Worm (Caenorhabditis elegans): ENCODE results near the gene F53F4.15.

The F53F4.15 gene

DNA sequence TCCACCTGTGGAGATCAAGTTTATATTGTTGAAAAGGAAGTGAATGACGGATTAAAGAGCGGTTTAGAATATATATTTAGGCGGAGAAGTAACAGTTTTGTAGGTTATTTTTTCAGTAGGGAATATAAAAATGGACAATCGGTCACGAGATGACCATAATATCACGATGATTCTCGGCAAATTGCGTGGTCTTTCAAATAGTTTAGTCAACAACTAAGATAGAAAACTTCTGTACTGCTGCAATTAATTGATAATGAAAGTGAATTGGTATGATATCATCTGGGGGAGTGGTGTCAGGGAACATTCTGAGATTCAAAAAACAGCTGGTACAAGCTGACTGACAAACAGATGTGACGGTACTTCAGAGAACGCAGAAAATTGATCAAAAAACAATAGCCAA lies 12.3 kb upstream of the F53F4.15 start (continued):
- no peak for TF ChIP-seq ceh-63 (GFP tag; optimal IDR thresholded peaks at IDR 0.05)
- peak; percentile 81 for TF ChIP-seq blmp-1 (tag; optimal IDR thresholded peaks at IDR 0.05)
- no peak for TF ChIP-seq hlh-17 (GFP tag; optimal IDR thresholded peaks at IDR 0.05; ENCODE audit: borderline replicate concordance)
- no peak for TF ChIP-seq Y116A8C.19 (tag; optimal IDR thresholded peaks at IDR 0.05; ENCODE audit: borderline replicate concordance)
- TF ChIP-seq efl-3 (GFP tag; optimal IDR thresholded peaks at IDR 0.05) = no peak
- no peak for TF ChIP-seq sptf-1 (tag; optimal IDR thresholded peaks at IDR 0.05)
- peak; percentile 45 for TF ChIP-seq vab-15 (tag; optimal IDR thresholded peaks at IDR 0.05)
- TF ChIP-seq C16A3.4 (tag; optimal IDR thresholded peaks at IDR 0.05) = no peak
- no peak for TF ChIP-seq jun-1 (tag; optimal IDR thresholded peaks at IDR 0.05)
- no peak for TF ChIP-seq mab-9 (GFP tag; IDR thresholded peaks at IDR 0.05)
- TF ChIP-seq fos-1 (tag; optimal IDR thresholded peaks at IDR 0.05) = no peak
- peak; percentile 62 for TF ChIP-seq nhr-20 (tag; optimal IDR thresholded peaks at IDR 0.05)
- TF ChIP-seq ets-5 (GFP tag; IDR thresholded peaks at IDR 0.05) = no peak
- peak in 1 of 2 experiments; percentile 42 for TF ChIP-seq lin-35 (GFP tag; optimal IDR thresholded peaks at IDR 0.05)
- TF ChIP-seq ama-1 (optimal IDR thresholded peaks at IDR 0.05) = no peak
- no peak for TF ChIP-seq fkh-8 (tag; optimal IDR thresholded peaks at IDR 0.05)
- TF ChIP-seq nhr-85 (tag) = peak; percentile 92
- TF ChIP-seq zip-4 (GFP tag; optimal IDR thresholded peaks at IDR 0.05) = no peak
- TF ChIP-seq ceh-82 (tag; optimal IDR thresholded peaks at IDR 0.05) = no peak
- TF ChIP-seq efl-1 (optimal IDR thresholded peaks at IDR 0.05) = no peak
- no peak for TF ChIP-seq efl-1 (GFP tag; optimal IDR thresholded peaks at IDR 0.05 in 1 of 2)
- no peak for TF ChIP-seq swsn-7 (tag; optimal IDR thresholded peaks at IDR 0.05)
- TF ChIP-seq nhr-90 (tag; optimal IDR thresholded peaks at IDR 0.05; ENCODE audit: poor library complexity) = peak; percentile 15
- no peak for TF ChIP-seq unc-30 (tag; optimal IDR thresholded peaks at IDR 0.05)
- no peak for TF ChIP-seq nhr-12 (tag; optimal IDR thresholded peaks at IDR 0.05)
- no peak for TF ChIP-seq hlh-4 (tag; optimal IDR thresholded peaks at IDR 0.05)

DNA sequence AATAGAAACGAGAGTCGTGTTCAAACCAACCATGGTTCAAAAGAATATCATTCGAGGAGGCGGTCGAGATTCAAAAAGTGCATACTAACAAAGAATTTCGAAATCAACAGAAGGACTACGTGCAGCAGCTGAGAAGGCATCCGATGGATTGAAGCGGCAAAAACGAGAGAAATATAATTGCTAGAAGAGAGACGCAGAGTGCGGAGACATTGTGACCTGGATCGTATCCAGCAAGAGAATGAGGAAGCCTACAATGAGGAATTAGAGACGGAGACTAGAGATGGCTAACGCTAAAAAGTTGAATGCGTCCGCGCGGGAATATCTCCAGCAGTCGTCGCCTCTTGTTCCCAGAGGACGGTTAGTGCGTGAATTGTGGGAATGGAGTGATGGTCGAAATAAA lies 11.0 kb upstream of the F53F4.15 start:
- TF ChIP-seq hpl-2 (GFP tag; optimal IDR thresholded peaks at IDR 0.05) = no peak
- TF ChIP-seq nhr-47 (tag; optimal IDR thresholded peaks at IDR 0.05) = no peak
- TF ChIP-seq nhr-85 (tag) = no peak
- TF ChIP-seq irx-1 (tag; optimal IDR thresholded peaks at IDR 0.05) = no peak
- TF ChIP-seq mab-9 (GFP tag; IDR thresholded peaks at IDR 0.05) = no peak
- TF ChIP-seq blmp-1 (tag; optimal IDR thresholded peaks at IDR 0.05) = peak; percentile 61

DNA sequence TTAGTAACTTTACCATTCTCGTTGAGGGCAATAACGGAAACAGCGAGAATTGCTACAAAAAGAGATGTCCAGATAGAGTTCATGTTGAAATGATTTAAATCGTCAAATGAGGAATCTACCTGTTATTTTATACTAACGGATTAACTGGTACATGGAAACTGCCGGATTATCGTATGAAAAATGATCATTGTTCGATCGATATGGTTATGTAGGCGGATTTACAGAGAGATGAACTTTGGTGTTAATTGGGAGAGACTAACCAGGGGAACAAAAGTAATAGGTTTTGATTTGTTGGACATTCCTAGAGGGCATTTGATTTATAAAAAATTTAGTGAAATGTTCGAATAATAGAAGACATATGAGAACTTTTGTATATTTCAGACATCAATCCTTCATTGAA lies 9.0 kb upstream of the F53F4.15 start, which contains the start of gene spig-9:
TSS of gene spig-9 (minus strand) at position 101 of the 400 bp plus-strand sequence.
- no peak for TF ChIP-seq efl-3 (GFP tag; optimal IDR thresholded peaks at IDR 0.05)
- no peak for TF ChIP-seq dpl-1 (GFP tag; optimal IDR thresholded peaks at IDR 0.05)
- TF ChIP-seq lin-39 (tag; optimal IDR thresholded peaks at IDR 0.05) = no peak
- no peak for TF ChIP-seq nhr-20 (tag; optimal IDR thresholded peaks at IDR 0.05)
- TF ChIP-seq rnt-1 (tag; optimal IDR thresholded peaks at IDR 0.05) = no peak
- no peak for TF ChIP-seq unc-130 (tag; optimal IDR thresholded peaks at IDR 0.05)
- no peak for TF ChIP-seq lir-3 (tag; optimal IDR thresholded peaks at IDR 0.05; ENCODE audit: poor library complexity)
- TF ChIP-seq nhr-47 (tag; optimal IDR thresholded peaks at IDR 0.05) = no peak
- no peak for TF ChIP-seq hpl-2 (GFP tag; optimal IDR thresholded peaks at IDR 0.05)

DNA sequence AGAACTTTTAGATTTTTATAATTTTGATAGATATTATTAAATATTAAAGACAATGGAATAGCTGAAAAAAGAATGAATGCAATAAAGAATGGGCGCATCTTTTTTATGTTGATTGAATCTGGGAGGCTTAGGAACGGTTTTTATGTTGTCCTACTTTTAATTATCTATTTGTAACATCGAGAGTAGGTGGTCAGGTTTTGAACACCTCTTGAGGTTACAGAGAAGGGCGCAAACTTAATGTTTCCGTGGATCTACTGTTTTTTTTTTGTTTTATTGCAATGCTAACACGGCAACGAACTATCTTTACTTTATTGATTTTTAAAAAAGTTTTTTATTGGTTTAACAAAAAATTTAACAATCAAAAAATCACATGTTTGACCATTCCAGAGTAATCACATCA lies 6.9 kb upstream of the F53F4.15 start, which contains the start of gene F53F4.7:
TSS of gene F53F4.7 (minus strand) at position 101 of the 400 bp plus-strand sequence.
- TF ChIP-seq lin-13 (GFP tag; optimal IDR thresholded peaks at IDR 0.05) (no peak), lin-35 (GFP tag; optimal IDR thresholded peaks at IDR 0.05) (no peak), unc-30 (tag; optimal IDR thresholded peaks at IDR 0.05) (no peak), pqm-1 (tag; optimal IDR thresholded peaks at IDR 0.05) (no peak)

DNA sequence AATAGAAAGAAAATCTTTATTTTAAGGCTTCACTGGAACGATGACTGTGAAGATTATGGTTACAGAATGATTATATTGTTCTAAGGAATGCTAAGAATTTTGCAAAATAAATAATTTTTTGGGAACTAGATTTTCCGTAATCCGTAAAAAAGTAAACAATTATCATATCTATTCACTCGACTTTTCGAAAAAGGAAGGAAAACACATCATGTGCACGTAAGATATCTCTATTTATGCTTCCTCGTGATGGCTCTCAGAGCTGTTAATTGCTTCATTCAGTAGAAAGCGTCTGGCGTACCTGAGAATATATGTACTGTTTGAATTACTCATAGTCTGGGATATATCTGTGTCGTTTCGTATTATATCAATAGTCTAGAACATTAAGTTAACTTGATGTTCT lies 1.0 kb upstream of the F53F4.15 start, which contains the start of gene srd-11:
TSS of gene srd-11 (minus strand) at position 101 of the 400 bp plus-strand sequence.
- TF ChIP-seq fkh-4 (tag; optimal IDR thresholded peaks at IDR 0.05; ENCODE audit: borderline replicate concordance) (no peak), efl-1 (optimal IDR thresholded peaks at IDR 0.05) (no peak), efl-1 (GFP tag; optimal IDR thresholded peaks at IDR 0.05 in 1 of 2) (peak in 1 of 2 experiments; percentile 26)

Data from whole organism, L1 larva.